Worm (Caenorhabditis elegans): ENCODE results near the gene disl-2.

DNA sequence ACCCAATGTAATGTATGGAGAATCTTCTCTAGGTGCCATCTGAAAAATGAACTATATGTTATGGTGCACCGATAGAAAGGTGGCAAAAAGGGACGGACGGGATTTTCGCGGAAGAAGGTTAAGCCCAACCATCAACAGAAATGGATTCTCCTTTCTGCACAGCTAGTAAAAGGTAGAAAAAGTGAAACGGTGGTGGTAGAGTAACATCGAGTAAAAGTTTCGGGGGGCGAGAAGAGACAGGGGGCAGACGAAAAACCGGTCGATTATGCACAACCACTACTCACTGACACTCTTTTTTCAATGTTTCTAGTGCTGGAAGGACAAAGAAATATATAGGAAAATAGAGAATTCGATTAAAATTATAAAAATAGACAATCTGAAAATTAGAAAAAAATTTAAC, 23.4 kb upstream of the disl-2 start:
- no peak for TF ChIP-seq lin-38 (GFP tag; IDR thresholded peaks at IDR 0.05)
- no peak for TF ChIP-seq nhr-77 (tag; optimal IDR thresholded peaks at IDR 0.05)
- no peak for TF ChIP-seq pha-4 (GFP tag; IDR thresholded peaks at IDR 0.05)
- no peak for TF ChIP-seq pha-4 (tag; optimal IDR thresholded peaks at IDR 0.05)
- no peak for TF ChIP-seq lsy-2 (tag; optimal IDR thresholded peaks at IDR 0.05)
- TF ChIP-seq skn-1 (tag; optimal IDR thresholded peaks at IDR 0.05): no peak
- no peak for TF ChIP-seq zag-1 (tag; optimal IDR thresholded peaks at IDR 0.05)
- TF ChIP-seq duxl-1 (tag; optimal IDR thresholded peaks at IDR 0.05; ENCODE audit: poor library complexity): no peak
